Worm (Caenorhabditis elegans): ENCODE measurements around the gene arrd-8.

The arrd-8 gene

DNA sequence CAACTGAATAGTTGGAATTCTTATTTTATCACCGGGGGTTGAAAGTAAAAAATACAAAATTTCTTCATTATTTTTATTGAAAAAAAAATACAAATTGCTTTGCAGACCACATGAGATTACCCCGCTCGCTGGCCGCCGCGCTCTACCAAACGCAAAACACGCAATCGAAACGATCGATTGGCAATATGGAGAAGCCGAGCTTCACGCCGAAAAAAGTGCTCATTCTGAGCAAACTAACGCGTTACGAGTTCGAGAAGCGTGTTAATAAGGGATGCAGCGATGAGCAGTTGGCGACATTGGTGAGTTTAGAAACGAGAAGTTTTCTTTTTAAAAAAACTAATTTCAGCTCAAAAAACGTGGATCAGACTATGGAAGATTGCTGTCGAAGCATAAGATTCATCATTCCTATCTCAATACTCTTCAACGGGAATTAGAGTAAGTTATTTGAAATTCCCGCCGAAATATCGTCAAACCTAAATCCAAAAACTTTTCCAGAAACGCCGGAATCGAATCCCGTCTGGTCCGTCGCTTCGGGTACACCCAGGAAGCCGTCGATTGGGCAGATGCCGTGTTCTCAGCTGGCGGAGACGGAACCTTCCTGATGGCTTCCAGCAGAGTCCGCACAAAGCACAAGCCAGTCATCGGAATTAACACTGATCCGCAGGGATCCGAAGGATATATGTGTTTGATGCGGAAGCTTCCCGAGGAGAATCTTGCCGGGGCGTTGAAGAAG lies 9.3 kb upstream of the arrd-8 start:
- TF ChIP-seq ceh-82 (tag; optimal IDR thresholded peaks at IDR 0.05) (no peak), lin-13 (GFP tag; optimal IDR thresholded peaks at IDR 0.05) (peak; percentile 5)

DNA sequence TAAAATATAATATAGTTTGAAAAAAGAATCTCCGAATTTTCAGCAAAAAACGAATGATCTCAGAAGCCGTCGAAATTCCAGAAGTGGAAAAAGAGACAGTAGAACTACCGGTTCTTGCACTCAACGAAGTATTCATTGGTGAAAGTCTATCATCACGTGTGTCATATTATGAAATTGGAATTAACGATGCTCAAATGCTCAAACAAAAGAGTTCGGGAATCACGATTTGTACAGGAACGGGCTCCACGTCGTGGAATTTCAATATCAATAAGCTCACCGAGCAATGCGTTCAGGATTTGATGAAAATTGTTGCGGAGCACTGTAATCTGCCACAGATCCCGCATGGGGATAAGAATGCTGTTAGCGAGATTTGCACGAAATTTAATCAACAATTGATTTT lies 6.6 kb upstream of the arrd-8 start:
- peak; percentile 34 for TF ChIP-seq ama-1 (optimal IDR thresholded peaks at IDR 0.05)
- TF ChIP-seq sma-3 (GFP tag; optimal IDR thresholded peaks at IDR 0.05), result peak; percentile 18
- no peak for TF ChIP-seq snpc-4 (tag; optimal IDR thresholded peaks at IDR 0.05)

DNA sequence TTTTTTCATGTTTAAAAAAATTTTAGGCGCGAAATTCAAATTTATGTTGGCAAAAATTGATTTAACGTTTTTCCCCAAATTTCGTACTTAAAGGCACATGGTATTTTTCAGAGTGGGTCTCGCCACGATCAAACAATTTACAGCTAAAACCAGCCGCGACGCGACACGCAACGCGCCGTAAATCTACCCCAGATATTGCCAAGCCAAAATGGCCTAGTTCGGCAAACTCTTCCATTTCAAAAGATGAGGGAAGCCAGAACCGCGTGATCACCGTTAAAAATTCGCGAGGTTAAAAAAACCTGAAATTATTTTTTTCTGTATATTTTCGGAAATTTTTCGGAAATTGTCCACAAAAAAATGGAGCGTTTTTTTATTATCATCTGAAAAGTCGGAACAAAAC lies 5.0 kb upstream of the arrd-8 start:
- TF ChIP-seq nhr-11 (tag; optimal IDR thresholded peaks at IDR 0.05), result no peak
- TF ChIP-seq unc-39 (tag; optimal IDR thresholded peaks at IDR 0.05), result no peak
- TF ChIP-seq nhr-25 (tag; optimal IDR thresholded peaks at IDR 0.05), result peak; percentile 56
- TF ChIP-seq ztf-11 (tag; optimal IDR thresholded peaks at IDR 0.05), result no peak
- TF ChIP-seq nhr-21 (tag; optimal IDR thresholded peaks at IDR 0.05), result peak; percentile 6
- TF ChIP-seq nhr-237 (tag; optimal IDR thresholded peaks at IDR 0.05), result no peak
- no peak for TF ChIP-seq nhr-77 (tag; optimal IDR thresholded peaks at IDR 0.05)
- no peak for TF ChIP-seq crh-2 (tag; optimal IDR thresholded peaks at IDR 0.05)

DNA sequence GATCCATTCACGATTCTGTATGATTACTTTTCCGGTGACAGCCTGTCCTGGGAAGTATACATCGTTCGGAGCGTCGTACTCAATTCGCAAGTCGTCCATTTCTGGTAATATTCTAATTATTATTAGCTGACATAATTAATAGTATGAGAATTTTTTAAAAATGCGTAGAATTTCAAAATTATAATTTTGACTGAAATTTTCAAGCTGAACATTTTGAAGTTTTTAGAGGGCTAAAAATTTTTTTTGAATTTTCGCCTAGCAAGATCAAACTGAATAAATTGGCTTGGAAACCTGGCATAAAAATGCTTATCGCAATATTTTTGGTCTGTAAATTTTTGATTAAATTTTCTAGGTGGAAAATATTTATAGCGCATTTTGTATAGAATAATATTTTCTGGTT lies 2.4 kb upstream of the arrd-8 start, which contains the start of gene arrd-7:
Gene arrd-7 (minus strand): TSS at position 101 of the 400 bp plus-strand sequence.
- TF ChIP-seq alr-1 (tag; optimal IDR thresholded peaks at IDR 0.05) (no peak), sem-4 (tag; optimal IDR thresholded peaks at IDR 0.05) (no peak), crh-2 (tag; optimal IDR thresholded peaks at IDR 0.05) (no peak), fos-1 (tag; optimal IDR thresholded peaks at IDR 0.05) (no peak), ceh-16 (tag; optimal IDR thresholded peaks at IDR 0.05) (no peak), mbf-1 (tag; optimal IDR thresholded peaks at IDR 0.05) (no peak), nhr-12 (tag; optimal IDR thresholded peaks at IDR 0.05) (no peak), lin-11 (tag; optimal IDR thresholded peaks at IDR 0.05) (no peak), C34F6.9 (tag; optimal IDR thresholded peaks at IDR 0.05) (no peak)

DNA sequence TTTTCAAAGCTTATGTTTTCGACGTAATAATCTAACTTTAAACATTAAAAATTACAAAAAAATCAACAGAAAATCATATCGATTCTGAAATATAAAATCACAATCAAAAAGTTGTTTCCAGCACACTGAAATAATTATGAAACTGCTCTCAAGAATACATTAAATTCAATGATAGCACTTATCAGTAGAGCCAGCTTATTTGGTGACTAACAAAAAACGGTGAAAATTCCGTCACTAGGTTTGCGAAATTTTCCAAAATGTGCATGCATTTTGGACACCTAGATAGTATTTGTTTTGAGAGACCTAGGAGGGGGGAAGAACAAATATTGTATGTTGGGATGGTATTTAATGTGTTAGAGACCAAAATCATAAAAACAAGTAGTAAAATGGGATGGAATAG lies 1.8 kb upstream of the arrd-8 start:
- TF ChIP-seq nhr-77 (tag; optimal IDR thresholded peaks at IDR 0.05), result no peak
- no peak for TF ChIP-seq peb-1 (tag; optimal IDR thresholded peaks at IDR 0.05)
- peak; percentile 30 for TF ChIP-seq gmeb-1 (tag; optimal IDR thresholded peaks at IDR 0.05)
- TF ChIP-seq ztf-11 (tag; optimal IDR thresholded peaks at IDR 0.05), result no peak
- TF ChIP-seq fos-1 (tag; optimal IDR thresholded peaks at IDR 0.05), result peak; percentile 99
- TF ChIP-seq sma-9 (GFP tag; optimal IDR thresholded peaks at IDR 0.05), result peak; percentile 13
- TF ChIP-seq sma-9 (tag; optimal IDR thresholded peaks at IDR 0.05), result no peak
- TF ChIP-seq nhr-25 (tag; optimal IDR thresholded peaks at IDR 0.05), result no peak

DNA sequence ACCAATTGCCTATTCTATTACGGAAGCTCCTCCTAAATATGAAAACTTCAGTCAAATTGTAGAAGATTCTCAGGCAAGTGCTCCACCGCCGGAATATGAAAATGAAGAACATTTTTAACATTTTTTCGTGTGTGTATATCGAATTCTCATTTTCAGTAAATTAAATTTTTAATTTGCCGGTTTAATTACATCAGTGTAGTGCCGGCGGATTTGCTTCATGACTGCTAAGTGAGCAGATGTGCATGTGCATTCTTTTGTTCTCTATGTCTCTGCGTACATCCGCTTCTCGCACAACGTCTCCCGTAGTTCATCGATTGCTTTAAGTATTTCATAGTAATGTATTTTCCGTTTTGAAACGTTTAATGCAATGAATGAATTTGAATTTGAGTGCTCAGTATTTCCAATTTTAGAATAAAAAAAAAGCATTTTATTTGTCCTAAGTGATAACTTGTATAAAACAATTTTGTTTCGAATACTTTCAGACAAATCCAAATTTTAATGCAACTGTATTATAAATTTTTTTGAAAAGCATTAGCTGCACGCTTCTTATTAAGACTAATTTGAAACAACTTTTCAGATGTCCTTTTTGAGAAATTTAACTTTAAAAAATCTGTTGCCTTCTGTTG lies 2.7 kb downstream of the arrd-8 start, which contains the start of gene Y17G7B.22:
Gene Y17G7B.22 (plus strand): TSS at position 576 of the 626 bp plus-strand sequence.
- no peak for TF ChIP-seq skn-1 (tag; optimal IDR thresholded peaks at IDR 0.05)
- TF ChIP-seq C34F6.9 (tag; optimal IDR thresholded peaks at IDR 0.05), result peak; percentile 34
- peak; percentile 8 for TF ChIP-seq unc-55 (GFP tag; optimal IDR thresholded peaks at IDR 0.05)

DNA sequence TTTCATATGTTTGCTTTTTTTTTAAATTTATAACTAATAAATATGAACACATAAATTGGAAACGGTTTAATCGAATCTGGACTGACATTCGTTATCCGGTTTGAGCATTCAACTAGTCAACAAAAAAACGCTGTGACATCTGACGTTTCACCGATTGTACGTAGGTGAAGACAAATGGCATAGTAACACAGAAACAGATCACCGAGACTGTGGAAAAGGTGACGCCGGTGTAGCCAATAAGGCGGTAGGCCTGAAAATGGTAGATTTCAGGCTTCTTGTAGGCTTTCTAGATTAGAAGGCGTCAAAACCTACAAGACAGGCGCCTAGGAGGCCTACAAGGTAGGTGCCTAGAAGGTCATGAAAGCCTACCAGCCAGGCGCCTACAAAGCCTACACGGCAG lies 6.4 kb downstream of the arrd-8 start:
- TF ChIP-seq ceh-82 (tag; optimal IDR thresholded peaks at IDR 0.05) (no peak), ztf-4 (tag; optimal IDR thresholded peaks at IDR 0.05) (no peak), lin-13 (GFP tag; optimal IDR thresholded peaks at IDR 0.05) (no peak), nhr-23 (tag; optimal IDR thresholded peaks at IDR 0.05) (no peak), zag-1 (tag; optimal IDR thresholded peaks at IDR 0.05) (no peak), F13H6.1 (tag; optimal IDR thresholded peaks at IDR 0.05) (no peak), snpc-4 (tag; optimal IDR thresholded peaks at IDR 0.05) (no peak), Y55F3AM.14 (GFP tag; optimal IDR thresholded peaks at IDR 0.05) (no peak), nhr-10 (tag; optimal IDR thresholded peaks at IDR 0.05) (no peak), alr-1 (tag; optimal IDR thresholded peaks at IDR 0.05) (no peak), unc-55 (GFP tag; optimal IDR thresholded peaks at IDR 0.05) (no peak), nhr-237 (tag; optimal IDR thresholded peaks at IDR 0.05) (no peak), ceh-16 (tag; optimal IDR thresholded peaks at IDR 0.05) (no peak), nhr-6 (tag; optimal IDR thresholded peaks at IDR 0.05) (no peak), elt-1 (tag; optimal IDR thresholded peaks at IDR 0.05) (no peak), nhr-77 (tag; optimal IDR thresholded peaks at IDR 0.05) (no peak), sma-3 (GFP tag; optimal IDR thresholded peaks at IDR 0.05) (no peak)
